Fruit fly (Drosophila melanogaster) whole organism, embryonic: ENCODE measurements around the gene Arfip.
A peak's percentile ranks its signal among the peaks of the same experiment; 100 is the strongest.

Experiments
- Aef1 ChIP-seq: fragments of 200-800 bp; sonication (Bioruptor generic); IDR thresholded peaks from 3 replicates; pipeline ENCODE4 v1.3.6; 2022; ENCODE audit warnings: missing biosample characterization, missing genetic modification characterization
- Atf-2 ChIP-seq: fragments of 200-800 bp; sonication (Bioruptor generic); optimal IDR thresholded peaks from 2 replicates; lab custom pipeline; 2016; ENCODE audit warnings: missing biosample characterization, missing genetic modification characterization
- B-H2 ChIP-seq: fragments of 200-800 bp; sonication (Bioruptor generic); optimal IDR thresholded peaks from 2 replicates; lab custom pipeline; 2018; ENCODE audit warnings: missing biosample characterization, mild to moderate bottlenecking, missing genetic modification characterization
- Bdp1 ChIP-seq: fragments of 200-800 bp; sonication (Bioruptor generic); optimal IDR thresholded peaks from 3 replicates; lab custom pipeline; 2016; ENCODE audit warnings: missing biosample characterization, missing genetic modification characterization
- CG10147 ChIP-seq: fragments of 200-800 bp; sonication (Bioruptor generic); optimal IDR thresholded peaks from 2 replicates; lab custom pipeline; 2019; ENCODE audit warnings: missing biosample characterization, mild to moderate bottlenecking, missing genetic modification characterization, moderate library complexity
- CG10209 ChIP-seq: fragments of 200-800 bp; sonication (Bioruptor generic); optimal IDR thresholded peaks from 3 replicates; lab custom pipeline; 2017; ENCODE audit warnings: missing biosample characterization, mild to moderate bottlenecking, missing genetic modification characterization, missing genetic modification reagents
- CG10321 ChIP-seq: fragments of 200-800 bp; sonication (Bioruptor generic); IDR thresholded peaks from 2 replicates; pipeline ENCODE4 v1.3.6; 2022; ENCODE audit warnings: missing biosample characterization, missing genetic modification characterization
- CG11398 ChIP-seq: fragments of 200-800 bp; sonication (Bioruptor generic); optimal IDR thresholded peaks from 2 replicates; lab custom pipeline; 2016; ENCODE audit warnings: missing biosample characterization, missing genetic modification characterization
- CG11696 ChIP-seq: fragments of 200-800 bp; sonication (Bioruptor generic); IDR thresholded peaks from 2 replicates; pipeline ENCODE4 v1.3.6; 2022; ENCODE audit warnings: missing biosample characterization, missing genetic modification characterization
- CG12071 ChIP-seq: fragments of 200-800 bp; sonication (Bioruptor generic); optimal IDR thresholded peaks from 3 replicates; lab custom pipeline; 2018; ENCODE audit warnings: missing biosample characterization, mild to moderate bottlenecking, missing genetic modification characterization
- CG12942 ChIP-seq: fragments of 200-800 bp; sonication (Bioruptor generic); optimal IDR thresholded peaks from 3 replicates; lab custom pipeline; 2016; ENCODE audit warnings: missing biosample characterization, missing genetic modification characterization
- CG13624 ChIP-seq: fragments of 200-800 bp; sonication (Bioruptor generic); optimal IDR thresholded peaks from 2 replicates; lab custom pipeline; 2016; ENCODE audit warnings: missing biosample characterization, missing genetic modification characterization
- CG15073 ChIP-seq: fragments of 200-800 bp; sonication (Bioruptor generic); optimal IDR thresholded peaks from 2 replicates; lab custom pipeline; 2016; ENCODE audit warnings: missing biosample characterization, missing genetic modification characterization
- CG1529 ChIP-seq: fragments of 200-800 bp; sonication (Bioruptor generic); optimal IDR thresholded peaks from 3 replicates; lab custom pipeline; 2018; ENCODE audit warnings: missing biosample characterization, missing genetic modification characterization
- CG16863 ChIP-seq: fragments of 200-800 bp; sonication (Bioruptor generic); optimal IDR thresholded peaks from 3 replicates; lab custom pipeline; 2016; ENCODE audit warnings: missing biosample characterization, missing genetic modification characterization
- CG17829 ChIP-seq: fragments of 200-800 bp; optimal IDR thresholded peaks from 2 replicates; lab custom pipeline; 2019; ENCODE audit warnings: missing biosample characterization, mild to moderate bottlenecking, missing genetic modification characterization, moderate library complexity
- CG18476 ChIP-seq: fragments of 200-800 bp; sonication (Bioruptor generic); optimal IDR thresholded peaks from 2 replicates; lab custom pipeline; 2016; ENCODE audit warnings: missing biosample characterization, mild to moderate bottlenecking, missing genetic modification characterization
- CG2116 ChIP-seq: fragments of 200-800 bp; sonication (Bioruptor generic); optimal IDR thresholded peaks from 3 replicates; lab custom pipeline; 2018; ENCODE audit warnings: missing biosample characterization, mild to moderate bottlenecking, missing genetic modification characterization
- CG2120 ChIP-seq: fragments of 200-800 bp; sonication (Bioruptor generic); optimal IDR thresholded peaks from 3 replicates; lab custom pipeline; 2016; ENCODE audit warnings: missing biosample characterization, missing genetic modification characterization
- CG32767 ChIP-seq: fragments of 200-800 bp; sonication (Bioruptor generic); IDR thresholded peaks from 2 replicates; pipeline ENCODE4 v1.3.6; 2022; ENCODE audit warnings: missing biosample characterization, missing genetic modification characterization
- CG32772 ChIP-seq: fragments of 200-800 bp; sonication (Bioruptor generic); IDR thresholded peaks from 2 replicates; pipeline ENCODE4 v1.3.6; 2022; ENCODE audit warnings: missing biosample characterization, missing genetic modification characterization
- CG33557 ChIP-seq: fragments of 200-800 bp; sonication (Bioruptor generic); optimal IDR thresholded peaks from 2 replicates; lab custom pipeline; 2019; ENCODE audit warnings: missing biosample characterization, mild to moderate bottlenecking, missing genetic modification characterization, moderate library complexity
- CG34376 ChIP-seq: fragments of 200-800 bp; sonication (Bioruptor generic); optimal IDR thresholded peaks from 2 replicates; lab custom pipeline; 2018; ENCODE audit warnings: missing biosample characterization, mild to moderate bottlenecking, missing genetic modification characterization
- CG4424 ChIP-seq: fragments of 200-800 bp; sonication (Bioruptor generic); optimal IDR thresholded peaks from 3 replicates; lab custom pipeline; 2016; ENCODE audit warnings: missing biosample characterization, missing genetic modification characterization
- CG4617 ChIP-seq: fragments of 200-800 bp; sonication (Bioruptor generic); optimal IDR thresholded peaks from 3 replicates; lab custom pipeline; 2016; ENCODE audit warnings: missing biosample characterization, missing genetic modification characterization, borderline replicate concordance
- CG8765 ChIP-seq: fragments of 200-800 bp; sonication (Bioruptor generic); IDR thresholded peaks from 2 replicates; pipeline ENCODE4 v1.3.6; 2022; ENCODE audit warnings: missing biosample characterization, missing genetic modification characterization
- Camta ChIP-seq: fragments of 200-800 bp; sonication (Bioruptor generic); optimal IDR thresholded peaks from 2 replicates; lab custom pipeline; 2016; ENCODE audit warnings: missing biosample characterization, missing genetic modification characterization
- Hr39 ChIP-seq: fragments of >200 bp; optimal IDR thresholded peaks from 2 replicates; lab custom pipeline; 2017
- MESR4 ChIP-seq: fragments of 200-800 bp; sonication (Bioruptor generic); optimal IDR thresholded peaks from 2 replicates; lab custom pipeline; 2018; ENCODE audit warnings: missing biosample characterization, mild to moderate bottlenecking, missing genetic modification characterization, moderate library complexity
- MTF-1 ChIP-seq: fragments of 200-800 bp; sonication (Bioruptor generic); optimal IDR thresholded peaks from 2 replicates; lab custom pipeline; 2018; ENCODE audit warnings: missing biosample characterization, mild to moderate bottlenecking, missing genetic modification characterization, borderline replicate concordance
- NFAT ChIP-seq: fragments of 200-800 bp; sonication (Bioruptor generic); IDR thresholded peaks from 2 replicates; pipeline ENCODE4 v1.3.6; 2022; ENCODE audit warnings: missing biosample characterization, missing genetic modification characterization
- Nf-YA ChIP-seq: fragments of 200-800 bp; sonication (Bioruptor generic); IDR thresholded peaks from 2 replicates; pipeline ENCODE4 v1.3.6; 2022; ENCODE audit warnings: missing biosample characterization, missing genetic modification characterization
- Oaz ChIP-seq: fragments of 200-800 bp; sonication (Bioruptor generic); IDR thresholded peaks from 2 replicates; pipeline ENCODE4 v1.3.6; 2022; ENCODE audit warnings: missing biosample characterization, missing genetic modification characterization
- Sox100B ChIP-seq: fragments of 200-800 bp; sonication (Bioruptor generic); optimal IDR thresholded peaks from 3 replicates; lab custom pipeline; 2018; ENCODE audit warnings: missing biosample characterization, mild to moderate bottlenecking, missing genetic modification characterization
- btn ChIP-seq: fragments of 200-800 bp; sonication (Bioruptor generic); optimal IDR thresholded peaks from 2 replicates; lab custom pipeline; 2016; ENCODE audit warnings: missing biosample characterization, missing genetic modification characterization
- chn ChIP-seq: fragments of 200-800 bp; sonication (Bioruptor generic); optimal IDR thresholded peaks from 2 replicates; lab custom pipeline; 2016; ENCODE audit warnings: missing biosample characterization, missing genetic modification characterization
- crp ChIP-seq, 2 experiments: fragments of 200-800 bp; sonication (Bioruptor generic); optimal IDR thresholded peaks; 2 replicates in 1 of 2; 3 replicates in 1 of 2; lab custom pipeline; 2017; ENCODE audit warnings: missing biosample characterization in 2 of 2, missing genetic modification characterization in 2 of 2, mild to moderate bottlenecking in 1 of 2, moderate library complexity in 1 of 2
- dan ChIP-seq: fragments of 200-800 bp; sonication (Bioruptor generic); IDR thresholded peaks from 2 replicates; pipeline ENCODE4 v1.3.6; 2022; ENCODE audit warnings: missing biosample characterization, missing genetic modification characterization
- fd3F ChIP-seq: fragments of 200-800 bp; sonication (Bioruptor generic); optimal IDR thresholded peaks from 2 replicates; lab custom pipeline; 2018; ENCODE audit warnings: missing biosample characterization, mild to moderate bottlenecking, missing genetic modification characterization, moderate library complexity
- maf-S ChIP-seq: fragments of 200-800 bp; sonication (Bioruptor generic); optimal IDR thresholded peaks from 2 replicates; lab custom pipeline; 2016; ENCODE audit warnings: missing biosample characterization, missing genetic modification characterization
- oc ChIP-seq: fragments of 200-800 bp; sonication (Bioruptor generic); optimal IDR thresholded peaks from 2 replicates; lab custom pipeline; 2018; ENCODE audit warnings: missing biosample characterization, mild to moderate bottlenecking, missing genetic modification characterization, moderate library complexity
- prd ChIP-seq, 3 experiments: fragments of >200 bp in 2 of 3; fragments of 200-800 bp in 1 of 3; sonication (Bioruptor generic) in 1 of 3; optimal IDR thresholded peaks in 2 of 3; IDR thresholded peaks in 1 of 3; 2 replicates in 2 of 3; 3 replicates in 1 of 3; pipeline versions ENCODE4 v1.3.6 to Lab custom; 2017 to 2022; ENCODE audit warnings: missing biosample characterization in 1 of 3, missing genetic modification characterization in 1 of 3
- repo ChIP-seq: fragments of 200-800 bp; sonication (Bioruptor generic); optimal IDR thresholded peaks from 2 replicates; lab custom pipeline; 2016; ENCODE audit warnings: missing biosample characterization, missing genetic modification characterization
- ro ChIP-seq: fragments of 200-800 bp; sonication (Bioruptor generic); IDR thresholded peaks from 2 replicates; pipeline ENCODE4 v1.3.6; 2022; ENCODE audit warnings: missing biosample characterization, missing genetic modification characterization
- sens-2 ChIP-seq: fragments of 200-800 bp; sonication (Bioruptor generic); IDR thresholded peaks from 2 replicates; pipeline ENCODE4 v1.3.6; 2022; ENCODE audit warnings: missing biosample characterization, missing genetic modification characterization
- stwl ChIP-seq: fragments of 200-800 bp; sonication (Bioruptor generic); optimal IDR thresholded peaks from 3 replicates; lab custom pipeline; 2018; ENCODE audit warnings: missing biosample characterization, mild to moderate bottlenecking, missing genetic modification characterization, moderate library complexity
- tio ChIP-seq: fragments of 200-800 bp; sonication (Bioruptor generic); optimal IDR thresholded peaks from 2 replicates; lab custom pipeline; 2017; ENCODE audit warnings: missing biosample characterization, missing genetic modification characterization, inconsistent platforms
- vfl ChIP-seq: fragments of 200-800 bp; sonication (Bioruptor generic); optimal IDR thresholded peaks from 2 replicates; lab custom pipeline; 2016; ENCODE audit warnings: missing biosample characterization, missing genetic modification characterization
- wek ChIP-seq: fragments of 200-800 bp; sonication (Bioruptor generic); optimal IDR thresholded peaks from 3 replicates; lab custom pipeline; 2018; ENCODE audit warnings: missing biosample characterization, mild to moderate bottlenecking, missing genetic modification characterization, moderate library complexity

The Arfip gene

dm6 chr3R:11221437-11222230, 13.2 kb downstream of the Arfip start, which contains the start of the genes CG6693 and RpL3 (continued):
- TF ChIP-seq CG10321 (peak; percentile 54; the same call in 1 of the 2 replicates), NFAT (GFP tag; lab: Robert Waterston, UW) (peak; percentile 88), CG8765 (no peak), sens-2 (GFP tag; lab: Robert Waterston, UW) (peak; percentile 71), CG11696 (GFP tag; lab: Robert Waterston, UW) (peak; percentile 72), CG4424 (GFP tag; lab: Kevin White, UChicago) (peak; percentile 56), wek (GFP tag; lab: Kevin White, UChicago) (peak; percentile 88), Oaz (GFP tag; lab: Robert Waterston, UW) (no peak), stwl (peak; percentile 49), Nf-YA (peak; percentile 76), repo (GFP tag; lab: Kevin White, UChicago) (peak; percentile 39), CG2120 (GFP tag; lab: Kevin White, UChicago) (peak; percentile 55), CG10147 (peak; percentile 12), B-H2 (peak; percentile 89), vfl (GFP tag; lab: Kevin White, UChicago) (peak; percentile 63), crp (GFP tag; optimal IDR thresholded peaks at IDR 0.05; lab: Kevin White, UChicago) (peak in 1 of 2 experiments; percentile 34), dan (GFP tag; lab: Robert Waterston, UW) (no peak), MESR4 (GFP tag; lab: Kevin White, UChicago) (peak; percentile 98), ro (GFP tag; lab: Robert Waterston, UW) (no peak), chn (GFP tag; lab: Kevin White, UChicago) (peak; percentile 43), Hr39 (no peak), prd (optimal IDR thresholded peaks at IDR 0.05; lab: Kevin White, UChicago) (no peak), prd (GFP tag; IDR thresholded peaks at IDR 0.05; lab: Robert Waterston, UW) (peak; percentile 43; the same call in 2 of the 3 replicates), maf-S (GFP tag; lab: Kevin White, UChicago) (no peak), CG12942 (peak; percentile 19), Camta (GFP tag; lab: Kevin White, UChicago) (peak; percentile 38), CG1529 (peak; percentile 54), CG33557 (GFP tag; lab: Kevin White, UChicago) (peak; percentile 45), CG11398 (GFP tag; lab: Kevin White, UChicago) (peak; percentile 55), CG13624 (peak; percentile 72), Atf-2 (GFP tag; lab: Kevin White, UChicago) (peak; percentile 25), CG34376 (GFP tag; lab: Kevin White, UChicago) (peak; percentile 98), CG2116 (GFP tag; lab: Kevin White, UChicago) (peak; percentile 70), CG17829 (tag; lab: Kevin White, UChicago) (peak; percentile 71), CG32767 (GFP tag; lab: Robert Waterston, UW) (peak; percentile 49; the same call in 1 of the 2 replicates), btn (GFP tag; lab: Kevin White, UChicago) (peak; percentile 47), CG12071 (GFP tag; lab: Kevin White, UChicago) (peak; percentile 89), CG16863 (GFP tag; lab: Kevin White, UChicago) (peak; percentile 58), MTF-1 (peak; percentile 96), CG32772 (GFP tag; lab: Robert Waterston, UW) (no peak), CG4617 (peak; percentile 50), Aef1 (GFP tag; lab: Robert Waterston, UW) (no peak; the same call in 2 of the 3 replicates), CG18476 (peak; percentile 22), oc (tag; lab: Kevin White, UChicago) (peak; percentile 79), CG10209 (GFP tag; lab: Kevin White, UChicago) (peak; percentile 69), fd3F (peak; percentile 53), tio (GFP tag; lab: Kevin White, UChicago) (no peak), Bdp1 (GFP tag; lab: Kevin White, UChicago) (peak; percentile 50), Sox100B (peak; percentile 68), CG15073 (GFP tag; lab: Kevin White, UChicago) (no peak)
